Worm (Caenorhabditis elegans) whole organism, young adult: ENCODE measurements around the gene K09G1.2.

Experiments used
- F49E8.2 ChIP-seq: sonication (generic microtip); optimal IDR thresholded peaks from 3 replicates; lab custom pipeline; 2017; ENCODE audit warnings: missing genetic modification characterization, mild to moderate bottlenecking, missing compliant biosample characterization, antibody characterized with exemption, moderate library complexity; ENCODE audit not compliant: insufficient read depth
- F52B5.7 ChIP-seq: sonication (generic microtip); optimal IDR thresholded peaks from 2 replicates; lab custom pipeline; 2016; ENCODE audit warnings: mild to moderate bottlenecking, missing genetic modification characterization, missing compliant biosample characterization
- lsy-27 ChIP-seq: sonication (generic microtip); optimal IDR thresholded peaks from 2 replicates; lab custom pipeline; 2017; ENCODE audit warnings: missing genetic modification characterization, mild to moderate bottlenecking, missing compliant biosample characterization, antibody characterized with exemption, missing genotype, borderline replicate concordance; ENCODE audit not compliant: insufficient read depth
- repo-1 ChIP-seq: sonication (generic microtip); optimal IDR thresholded peaks from 2 replicates; lab custom pipeline; 2017; ENCODE audit warnings: mild to moderate bottlenecking, missing genetic modification characterization, missing compliant biosample characterization

DNA sequence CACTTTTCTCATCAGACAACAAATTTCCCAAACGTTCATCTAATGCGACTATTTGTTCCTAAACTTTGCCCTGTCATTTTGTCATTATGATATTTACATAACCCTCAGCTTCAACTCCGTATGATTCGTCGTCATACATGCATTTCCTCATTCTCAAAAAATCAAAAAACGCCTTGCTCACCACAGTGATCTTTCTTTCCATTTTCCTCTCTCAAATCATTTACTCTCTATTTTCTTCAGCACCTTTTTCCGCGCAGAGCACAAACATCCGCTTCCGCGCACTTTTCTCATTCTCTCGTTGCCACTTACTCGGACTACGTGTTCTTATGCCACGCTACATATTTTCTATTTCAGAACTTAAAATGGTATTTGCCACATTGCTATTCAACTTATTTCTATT, 13.4 kb upstream of the K09G1.2 start, which contains the start of gene F25B3.2:
- TF ChIP-seq lsy-27 (tag; lab: Kevin White, UChicago) (no peak), F49E8.2 (tag; lab: Kevin White, UChicago) (no peak), repo-1 (tag; lab: Kevin White, UChicago) (no peak), F52B5.7 (tag; lab: Kevin White, UChicago) (no peak)
